Fruit fly (Drosophila melanogaster) whole organism, embryonic: ENCODE measurements around the gene Fer3HCH.

Experiments
- Aef1 ChIP-seq: fragments of 200-800 bp; sonication (Bioruptor generic); IDR thresholded peaks from 3 replicates; pipeline ENCODE4 v1.3.6; 2022; ENCODE audit warnings: missing biosample characterization, missing genetic modification characterization
- C15 ChIP-seq: fragments of 200-800 bp; sonication (Bioruptor generic); IDR thresholded peaks from 3 replicates; pipeline ENCODE4 v1.3.6; 2022; ENCODE audit warnings: missing biosample characterization, missing genetic modification characterization
- CG10654 ChIP-seq: fragments of 200-800 bp; sonication (Bioruptor generic); optimal IDR thresholded peaks from 2 replicates; lab custom pipeline; 2016; ENCODE audit warnings: missing biosample characterization, missing genetic modification characterization
- CG11560 ChIP-seq: fragments of 200-800 bp; sonication (Bioruptor generic); IDR thresholded peaks from 3 replicates; pipeline ENCODE4 v1.3.6; 2022; ENCODE audit warnings: missing biosample characterization, missing genetic modification characterization
- CG11696 ChIP-seq: fragments of 200-800 bp; sonication (Bioruptor generic); IDR thresholded peaks from 2 replicates; pipeline ENCODE4 v1.3.6; 2022; ENCODE audit warnings: missing biosample characterization, missing genetic modification characterization
- CG12104 ChIP-seq: fragments of 200-800 bp; sonication (Bioruptor generic); optimal IDR thresholded peaks from 3 replicates; lab custom pipeline; 2016; ENCODE audit warnings: missing biosample characterization, missing genetic modification characterization
- CG12219 ChIP-seq: fragments of 200-800 bp; sonication (Bioruptor generic); optimal IDR thresholded peaks from 3 replicates; lab custom pipeline; 2018; ENCODE audit warnings: missing biosample characterization, mild to moderate bottlenecking, missing genetic modification characterization
- CG12769 ChIP-seq: fragments of 200-800 bp; sonication (Bioruptor generic); optimal IDR thresholded peaks from 2 replicates; lab custom pipeline; 2019; ENCODE audit warnings: missing biosample characterization, mild to moderate bottlenecking, missing genetic modification characterization, moderate library complexity
- CG13894 ChIP-seq: fragments of 200-800 bp; sonication (Bioruptor generic); optimal IDR thresholded peaks from 3 replicates; lab custom pipeline; 2018; ENCODE audit warnings: missing biosample characterization, mild to moderate bottlenecking, missing genetic modification characterization, moderate library complexity
- CG18011 ChIP-seq: fragments of 200-800 bp; sonication (Bioruptor generic); optimal IDR thresholded peaks from 2 replicates; lab custom pipeline; 2017; ENCODE audit warnings: missing biosample characterization, missing genetic modification characterization, mild to moderate bottlenecking, moderate library complexity, missing genotype
- CG2129 ChIP-seq: fragments of 200-800 bp; sonication (Bioruptor generic); IDR thresholded peaks from 2 replicates; pipeline ENCODE4 v1.3.6; 2022; ENCODE audit warnings: missing biosample characterization, missing genetic modification characterization; ENCODE audit not compliant: partially characterized antibody
- CG2678 ChIP-seq: fragments of 200-800 bp; sonication (Bioruptor generic); optimal IDR thresholded peaks from 3 replicates; lab custom pipeline; 2019; ENCODE audit warnings: missing biosample characterization, mild to moderate bottlenecking, missing genetic modification characterization, moderate library complexity
- CG30020 ChIP-seq: fragments of 200-800 bp; optimal IDR thresholded peaks from 2 replicates; lab custom pipeline; 2019; ENCODE audit warnings: missing biosample characterization, mild to moderate bottlenecking, missing genetic modification characterization, moderate library complexity
- CG3407 ChIP-seq: fragments of 200-800 bp; sonication (Bioruptor generic); optimal IDR thresholded peaks from 2 replicates; lab custom pipeline; 2018; ENCODE audit warnings: missing biosample characterization, mild to moderate bottlenecking, missing genetic modification characterization
- CG4820 ChIP-seq: fragments of 200-800 bp; sonication (Bioruptor generic); optimal IDR thresholded peaks from 3 replicates; lab custom pipeline; 2016; ENCODE audit warnings: missing biosample characterization, missing genetic modification characterization
- CG5180 ChIP-seq: fragments of 200-800 bp; sonication (Bioruptor generic); optimal IDR thresholded peaks from 3 replicates; lab custom pipeline; 2017; ENCODE audit warnings: missing biosample characterization, missing genetic modification characterization, mild to moderate bottlenecking, moderate library complexity, missing genetic modification reagents
- CG6272 ChIP-seq: fragments of 200-800 bp; sonication (Bioruptor generic); IDR thresholded peaks from 2 replicates; pipeline ENCODE4 v1.3.6; 2022; ENCODE audit warnings: missing biosample characterization, missing genetic modification characterization
- CG6765 ChIP-seq: fragments of 200-800 bp; sonication (Bioruptor generic); optimal IDR thresholded peaks from 3 replicates; lab custom pipeline; 2017; ENCODE audit warnings: missing biosample characterization, mild to moderate bottlenecking, missing genetic modification characterization
- CG7928 ChIP-seq: fragments of 200-800 bp; sonication (Bioruptor generic); optimal IDR thresholded peaks from 2 replicates; lab custom pipeline; 2017; ENCODE audit warnings: missing biosample characterization, mild to moderate bottlenecking, missing genetic modification characterization
- CG9215 ChIP-seq: fragments of 200-800 bp; sonication (Bioruptor generic); IDR thresholded peaks from 2 replicates; pipeline ENCODE4 v1.3.6; 2022; ENCODE audit warnings: missing biosample characterization, missing genetic modification characterization
- CoRest ChIP-seq: fragments of 200-800 bp; sonication (Bioruptor generic); optimal IDR thresholded peaks from 3 replicates; lab custom pipeline; 2018; ENCODE audit warnings: missing biosample characterization, mild to moderate bottlenecking, missing genetic modification characterization, moderate library complexity
- D19A ChIP-seq: fragments of 200-800 bp; optimal IDR thresholded peaks from 3 replicates; lab custom pipeline; 2019; ENCODE audit warnings: missing biosample characterization, mild to moderate bottlenecking, missing genetic modification characterization, moderate library complexity
- Gug ChIP-seq: fragments of 200-800 bp; sonication (Bioruptor generic); IDR thresholded peaks from 4 replicates; pipeline ENCODE4 v1.3.6; 2022; ENCODE audit warnings: missing biosample characterization, missing genetic modification characterization
- HLH4C ChIP-seq: fragments of 200-800 bp; sonication (Bioruptor generic); IDR thresholded peaks from 3 replicates; pipeline ENCODE4 v1.3.6; 2022; ENCODE audit warnings: missing biosample characterization, missing genetic modification characterization; ENCODE audit not compliant: partially characterized antibody
- PHDP ChIP-seq: fragments of 200-800 bp; sonication (Bioruptor generic); optimal IDR thresholded peaks from 3 replicates; lab custom pipeline; 2018; ENCODE audit warnings: missing biosample characterization, mild to moderate bottlenecking, missing genetic modification characterization, moderate library complexity
- Sin3A ChIP-seq: fragments of >200 bp; optimal IDR thresholded peaks from 2 replicates; lab custom pipeline; 2018
- abd-A ChIP-seq: fragments of 200-800 bp; sonication (Bioruptor generic); optimal IDR thresholded peaks from 3 replicates; lab custom pipeline; 2019; ENCODE audit warnings: missing biosample characterization, mild to moderate bottlenecking, missing genetic modification characterization, moderate library complexity
- caup ChIP-seq: fragments of 200-800 bp; sonication (Bioruptor generic); optimal IDR thresholded peaks from 3 replicates; lab custom pipeline; 2017; ENCODE audit warnings: missing biosample characterization, mild to moderate bottlenecking, missing genetic modification characterization, moderate library complexity; ENCODE audit not compliant: severe bottlenecking
- chinmo ChIP-seq: fragments of 200-800 bp; sonication (Bioruptor generic); IDR thresholded peaks from 4 replicates; pipeline ENCODE4 v1.3.6; 2022; ENCODE audit warnings: missing biosample characterization, missing genetic modification characterization; ENCODE audit not compliant: partially characterized antibody
- da ChIP-seq: fragments of 200-800 bp; sonication (Bioruptor generic); optimal IDR thresholded peaks from 2 replicates; lab custom pipeline; 2016; ENCODE audit warnings: missing biosample characterization, missing genetic modification characterization
- disco-r ChIP-seq: fragments of 200-800 bp; sonication (Bioruptor generic); optimal IDR thresholded peaks from 2 replicates; lab custom pipeline; 2016; ENCODE audit warnings: missing biosample characterization, missing genetic modification characterization
- dpn ChIP-seq, 2 experiments: fragments of 200-800 bp; sonication (Bioruptor generic); optimal IDR thresholded peaks; 3 replicates each; lab custom pipeline; 2016; ENCODE audit warnings: missing biosample characterization in 2 of 2, missing genetic modification characterization in 2 of 2
- emc ChIP-seq: fragments of 200-800 bp; sonication (Bioruptor generic); optimal IDR thresholded peaks from 2 replicates; lab custom pipeline; 2016; ENCODE audit warnings: missing biosample characterization, missing genetic modification characterization
- ewg ChIP-seq: fragments of 200-800 bp; sonication (Bioruptor generic); optimal IDR thresholded peaks from 3 replicates; lab custom pipeline; 2017; ENCODE audit warnings: mild to moderate bottlenecking, missing biosample characterization, missing genetic modification reagents, missing genetic modification characterization
- fu2 ChIP-seq: fragments of 200-800 bp; sonication (Bioruptor generic); optimal IDR thresholded peaks from 2 replicates; lab custom pipeline; 2016; ENCODE audit warnings: missing biosample characterization, missing genetic modification characterization
- gce ChIP-seq: fragments of 200-800 bp; sonication (Bioruptor generic); IDR thresholded peaks from 3 replicates; pipeline ENCODE4 v1.3.6; 2022; ENCODE audit warnings: missing biosample characterization, missing genetic modification characterization
- gsb-n ChIP-seq: fragments of 200-800 bp; sonication (Bioruptor generic); optimal IDR thresholded peaks from 3 replicates; lab custom pipeline; 2018; ENCODE audit warnings: missing biosample characterization, mild to moderate bottlenecking, missing genetic modification characterization
- hbn ChIP-seq: fragments of 200-800 bp; sonication (Bioruptor generic); IDR thresholded peaks from 2 replicates; pipeline ENCODE4 v1.3.6; 2022; ENCODE audit warnings: missing biosample characterization, missing genetic modification characterization; ENCODE audit not compliant: partially characterized antibody
- jumu ChIP-seq: fragments of 200-800 bp; sonication (Bioruptor generic); optimal IDR thresholded peaks from 3 replicates; lab custom pipeline; 2016; ENCODE audit warnings: missing biosample characterization, missing genetic modification characterization
- nerfin-2 ChIP-seq: fragments of 200-800 bp; sonication (Bioruptor generic); IDR thresholded peaks from 2 replicates; pipeline ENCODE4 v1.3.6; 2022; ENCODE audit warnings: missing biosample characterization, missing genetic modification characterization; ENCODE audit not compliant: partially characterized antibody
- onecut ChIP-seq: fragments of 200-800 bp; sonication (Bioruptor generic); IDR thresholded peaks from 2 replicates; pipeline ENCODE4 v1.3.6; 2022; ENCODE audit warnings: missing biosample characterization, missing genetic modification characterization
- otp ChIP-seq: fragments of 200-800 bp; sonication (Bioruptor generic); IDR thresholded peaks from 3 replicates; pipeline ENCODE4, ENCODE4 v1.3.6; 2022; ENCODE audit warnings: missing biosample characterization, missing genetic modification characterization
- pb ChIP-seq: fragments of 200-800 bp; sonication (Bioruptor generic); optimal IDR thresholded peaks from 3 replicates; lab custom pipeline; 2016; ENCODE audit warnings: missing biosample characterization, missing genetic modification characterization
- row ChIP-seq: fragments of 200-800 bp; sonication (Bioruptor generic); IDR thresholded peaks from 3 replicates; pipeline ENCODE4 v1.3.6; 2022; ENCODE audit warnings: missing biosample characterization, missing genetic modification characterization
- sens-2 ChIP-seq: fragments of 200-800 bp; sonication (Bioruptor generic); IDR thresholded peaks from 2 replicates; pipeline ENCODE4 v1.3.6; 2022; ENCODE audit warnings: missing biosample characterization, missing genetic modification characterization
- sr ChIP-seq: fragments of 200-800 bp; sonication (Bioruptor generic); IDR thresholded peaks from 3 replicates; pipeline ENCODE4 v1.3.6; 2022; ENCODE audit warnings: missing biosample characterization, missing genetic modification characterization
- stwl ChIP-seq: fragments of 200-800 bp; sonication (Bioruptor generic); optimal IDR thresholded peaks from 3 replicates; lab custom pipeline; 2018; ENCODE audit warnings: missing biosample characterization, mild to moderate bottlenecking, missing genetic modification characterization, moderate library complexity

Gene Fer3HCH

DNA sequence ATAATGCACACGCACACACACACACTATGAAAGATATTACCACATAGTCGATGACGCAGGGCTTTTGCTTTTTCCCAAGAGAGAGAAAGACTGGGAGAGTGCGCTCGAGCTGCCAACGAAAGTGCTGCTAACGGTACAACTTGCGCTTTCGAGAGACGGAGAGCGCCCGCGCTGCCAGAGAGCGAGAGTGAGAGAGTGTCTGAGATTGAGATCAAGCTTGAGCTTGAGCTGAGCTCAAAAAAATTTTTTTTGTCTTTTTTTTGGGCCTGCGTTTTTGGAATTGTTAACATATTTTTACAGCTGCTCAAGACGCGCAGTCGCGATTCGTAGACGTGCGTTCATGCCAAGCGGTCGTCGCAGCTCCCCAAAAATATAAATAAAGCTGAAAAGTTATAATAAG, 30.9 kb upstream of the Fer3HCH start, which contains the start of gene CG32645 (continued):
- TF ChIP-seq CG12769 (tag; lab: Kevin White, UChicago) (peak; percentile 11), CG12219 (no peak)

DNA sequence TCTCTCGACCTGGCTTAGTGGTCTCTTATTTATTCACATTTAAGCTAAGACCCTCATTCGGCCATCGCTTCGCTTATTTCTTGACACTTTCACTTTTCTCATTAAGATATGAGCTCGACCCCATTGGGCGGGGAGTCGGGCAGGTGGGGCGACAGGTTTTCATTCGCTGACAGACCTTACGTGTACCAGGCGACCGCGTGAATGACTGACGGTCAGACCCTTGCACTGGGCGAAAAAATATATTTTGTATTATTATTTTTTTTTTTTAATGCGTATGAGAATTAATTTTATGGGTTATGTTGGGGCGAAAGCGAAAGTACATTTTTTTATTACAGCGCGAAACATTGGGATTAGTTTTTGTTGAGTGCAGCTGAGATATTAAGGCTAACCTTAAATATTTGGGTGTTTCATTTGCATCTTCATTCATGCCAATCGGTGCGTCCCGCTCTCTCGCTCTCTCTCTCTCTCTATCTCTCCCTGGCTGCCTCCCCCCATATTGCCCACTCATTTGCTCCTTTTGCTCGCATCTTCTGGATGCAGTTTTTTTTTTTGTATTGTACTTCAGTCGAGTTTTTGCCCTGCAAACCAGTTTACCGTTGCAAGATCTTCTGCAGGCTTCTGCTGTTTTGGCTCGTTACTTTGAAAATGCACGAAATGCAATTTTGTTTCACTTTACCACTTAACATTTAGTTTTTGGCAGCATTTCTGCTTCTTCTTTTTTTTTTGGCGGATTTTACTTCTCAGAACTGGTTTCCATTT, 29.1 kb upstream of the Fer3HCH start:
- TF ChIP-seq ewg (GFP tag; lab: Kevin White, UChicago) (peak; percentile 43), CG10654 (GFP tag; lab: Kevin White, UChicago) (no peak), dpn (GFP tag; optimal IDR thresholded peaks at IDR 0.05; lab: Kevin White, UChicago) (no peak), Sin3A (lab: Kevin White, UChicago) (no peak), chinmo (GFP tag; lab: Robert Waterston, UW) (no peak), gce (GFP tag; lab: Robert Waterston, UW) (peak; percentile 60; the same call in 2 of the 3 replicates), Aef1 (GFP tag; lab: Robert Waterston, UW) (peak; percentile 27; the same call in 1 of the 3 replicates), sens-2 (peak; percentile 73; the same call in 1 of the 2 replicates), onecut (GFP tag; lab: Robert Waterston, UW) (peak; percentile 64), CG2678 (tag; lab: Kevin White, UChicago) (peak; percentile 72), C15 (GFP tag; lab: Robert Waterston, UW) (0 out of 3 replicates have a peak, but pooled peaks have one; percentile 40), CG6765 (GFP tag; lab: Kevin White, UChicago) (no peak), CG9215 (GFP tag; lab: Robert Waterston, UW) (no peak), CG18011 (no peak), CG3407 (GFP tag; lab: Kevin White, UChicago) (peak; percentile 33), jumu (GFP tag; lab: Kevin White, UChicago) (no peak), stwl (no peak), PHDP (tag; lab: Kevin White, UChicago) (peak; percentile 42), CG2129 (GFP tag; lab: Robert Waterston, UW) (no peak), sr (GFP tag; lab: Robert Waterston, UW) (0 out of 3 replicates have a peak, but pooled peaks have one; percentile 42), CoRest (tag; lab: Kevin White, UChicago) (peak; percentile 37), disco-r (no peak), CG12104 (no peak), CG5180 (GFP tag; lab: Kevin White, UChicago) (peak; percentile 57), CG11696 (GFP tag; lab: Robert Waterston, UW) (no peak), D19A (peak; percentile 38), CG30020 (tag; lab: Kevin White, UChicago) (no peak), hbn (GFP tag; lab: Robert Waterston, UW) (no peak), Gug (GFP tag; lab: Robert Waterston, UW) (peak; percentile 39; the same call in 1 of the 4 replicates), otp (GFP tag; lab: Robert Waterston, UW) (peak; percentile 72), HLH4C (GFP tag; lab: Robert Waterston, UW) (no peak), da (GFP tag; lab: Kevin White, UChicago) (no peak), caup (GFP tag; lab: Kevin White, UChicago) (no peak), emc (GFP tag; lab: Kevin White, UChicago) (no peak), row (peak; percentile 76), CG11560 (tag; lab: Robert Waterston, UW) (no peak), CG4820 (GFP tag; lab: Kevin White, UChicago) (no peak), CG6272 (GFP tag; lab: Robert Waterston, UW) (peak; percentile 24; the same call in 1 of the 2 replicates), CG13894 (tag; lab: Kevin White, UChicago) (no peak), abd-A (tag; lab: Kevin White, UChicago) (peak; percentile 49), gsb-n (tag; lab: Kevin White, UChicago) (no peak), fu2 (GFP tag; lab: Kevin White, UChicago) (no peak), nerfin-2 (GFP tag; lab: Robert Waterston, UW) (no peak), pb (GFP tag; lab: Kevin White, UChicago) (no peak), CG7928 (GFP tag; lab: Kevin White, UChicago) (no peak)
